Fruit fly (Drosophila melanogaster) whole organism, embryonic: ENCODE measurements around the gene Sps2.
A peak's percentile ranks its signal among the peaks of the same experiment; 100 is the strongest.

Experiments
- B-H2 ChIP-seq: fragments of 200-800 bp; sonication (Bioruptor generic); optimal IDR thresholded peaks from 2 replicates; lab custom pipeline; 2018; ENCODE audit warnings: missing biosample characterization, mild to moderate bottlenecking, missing genetic modification characterization
- Bdp1 ChIP-seq: fragments of 200-800 bp; sonication (Bioruptor generic); optimal IDR thresholded peaks from 3 replicates; lab custom pipeline; 2016; ENCODE audit warnings: missing biosample characterization, missing genetic modification characterization
- C15 ChIP-seq: fragments of 200-800 bp; sonication (Bioruptor generic); IDR thresholded peaks from 3 replicates; pipeline ENCODE4 v1.3.6; 2022; ENCODE audit warnings: missing biosample characterization, missing genetic modification characterization
- CG10543 ChIP-seq: fragments of 200-800 bp; sonication (Bioruptor generic); optimal IDR thresholded peaks from 3 replicates; lab custom pipeline; 2017; ENCODE audit warnings: missing biosample characterization, mild to moderate bottlenecking, missing genetic modification characterization, moderate library complexity
- CG14710 ChIP-seq: fragments of 200-800 bp; sonication (Bioruptor generic); optimal IDR thresholded peaks from 3 replicates; lab custom pipeline; 2019; ENCODE audit warnings: missing biosample characterization, mild to moderate bottlenecking, missing genetic modification characterization, moderate library complexity
- CG14965 ChIP-seq: fragments of 200-800 bp; sonication (Bioruptor generic); optimal IDR thresholded peaks from 2 replicates; lab custom pipeline; 2016; ENCODE audit warnings: missing biosample characterization, missing genetic modification characterization, borderline replicate concordance
- CG16863 ChIP-seq: fragments of 200-800 bp; sonication (Bioruptor generic); optimal IDR thresholded peaks from 3 replicates; lab custom pipeline; 2016; ENCODE audit warnings: missing biosample characterization, missing genetic modification characterization
- CG2889 ChIP-seq: fragments of 200-800 bp; sonication (Bioruptor generic); IDR thresholded peaks from 3 replicates; pipeline ENCODE4 v1.3.6; 2022; ENCODE audit warnings: missing biosample characterization, missing genetic modification characterization
- CG30403 ChIP-seq: fragments of 200-800 bp; sonication (Bioruptor generic); optimal IDR thresholded peaks from 3 replicates; lab custom pipeline; 2016; ENCODE audit warnings: missing biosample characterization, missing genetic modification characterization
- CG3407 ChIP-seq: fragments of 200-800 bp; sonication (Bioruptor generic); optimal IDR thresholded peaks from 2 replicates; lab custom pipeline; 2018; ENCODE audit warnings: missing biosample characterization, mild to moderate bottlenecking, missing genetic modification characterization
- CG3726 ChIP-seq: fragments of 200-800 bp; sonication (Bioruptor generic); IDR thresholded peaks from 3 replicates; pipeline ENCODE4, ENCODE4 v1.3.6; 2022; ENCODE audit warnings: missing biosample characterization, missing genetic modification characterization
- CG4424 ChIP-seq: fragments of 200-800 bp; sonication (Bioruptor generic); optimal IDR thresholded peaks from 3 replicates; lab custom pipeline; 2016; ENCODE audit warnings: missing biosample characterization, missing genetic modification characterization
- CG5953 ChIP-seq: fragments of 200-800 bp; sonication (Bioruptor generic); IDR thresholded peaks from 2 replicates; pipeline ENCODE4 v1.3.6; 2022; ENCODE audit warnings: missing biosample characterization, missing genetic modification characterization
- CG6272 ChIP-seq: fragments of 200-800 bp; sonication (Bioruptor generic); IDR thresholded peaks from 2 replicates; pipeline ENCODE4 v1.3.6; 2022; ENCODE audit warnings: missing biosample characterization, missing genetic modification characterization
- CG6765 ChIP-seq: fragments of 200-800 bp; sonication (Bioruptor generic); optimal IDR thresholded peaks from 3 replicates; lab custom pipeline; 2017; ENCODE audit warnings: missing biosample characterization, mild to moderate bottlenecking, missing genetic modification characterization
- CG6813 ChIP-seq: fragments of 200-800 bp; sonication (Bioruptor generic); optimal IDR thresholded peaks from 2 replicates; lab custom pipeline; 2017; ENCODE audit warnings: missing biosample characterization, missing genetic modification characterization, mild to moderate bottlenecking, moderate library complexity, missing genetic modification reagents
- CG7372 ChIP-seq: fragments of 200-800 bp; sonication (Bioruptor generic); IDR thresholded peaks from 2 replicates; pipeline ENCODE4 v1.3.6; 2022; ENCODE audit warnings: missing biosample characterization, missing genetic modification characterization
- CG7987 ChIP-seq: fragments of 200-800 bp; sonication (Bioruptor generic); optimal IDR thresholded peaks from 2 replicates; lab custom pipeline; 2018; ENCODE audit warnings: missing biosample characterization, mild to moderate bottlenecking, missing genetic modification characterization, moderate library complexity
- CrebB ChIP-seq: fragments of 200-800 bp; sonication (Bioruptor generic); optimal IDR thresholded peaks from 3 replicates; lab custom pipeline; 2018; ENCODE audit warnings: missing biosample characterization, mild to moderate bottlenecking, missing genetic modification characterization
- GATAe ChIP-seq: fragments of 200-800 bp; sonication (Bioruptor generic); conservative IDR thresholded peaks from 2 replicates; pipeline ENCODE4 v1.3.6; 2022; ENCODE audit warnings: missing biosample characterization, missing genetic modification characterization
- HLH4C ChIP-seq: fragments of 200-800 bp; sonication (Bioruptor generic); IDR thresholded peaks from 3 replicates; pipeline ENCODE4 v1.3.6; 2022; ENCODE audit warnings: missing biosample characterization, missing genetic modification characterization; ENCODE audit not compliant: partially characterized antibody
- Hey ChIP-seq: fragments of 200-800 bp; sonication (Bioruptor generic); optimal IDR thresholded peaks from 3 replicates; lab custom pipeline; 2018; ENCODE audit warnings: missing biosample characterization, mild to moderate bottlenecking, missing genetic modification characterization
- Hr51 ChIP-seq, 2 experiments: fragments of 200-800 bp; sonication (Bioruptor generic); optimal IDR thresholded peaks; 2 replicates in 1 of 2; 3 replicates in 1 of 2; lab custom pipeline; 2016 to 2018; ENCODE audit warnings: missing biosample characterization in 2 of 2, missing genetic modification characterization in 2 of 2, mild to moderate bottlenecking in 1 of 2, moderate library complexity in 1 of 2
- NK7.1 ChIP-seq: fragments of 200-800 bp; sonication (Bioruptor generic); optimal IDR thresholded peaks from 3 replicates; lab custom pipeline; 2016; ENCODE audit warnings: missing biosample characterization, missing genetic modification characterization
- Oaz ChIP-seq: fragments of 200-800 bp; sonication (Bioruptor generic); IDR thresholded peaks from 2 replicates; pipeline ENCODE4 v1.3.6; 2022; ENCODE audit warnings: missing biosample characterization, missing genetic modification characterization
- Optix ChIP-seq: fragments of 200-800 bp; sonication (Bioruptor generic); IDR thresholded peaks from 3 replicates; pipeline ENCODE4 v1.3.6; 2022; ENCODE audit warnings: missing biosample characterization, missing genetic modification characterization
- Rx ChIP-seq: fragments of 200-800 bp; sonication (Bioruptor generic); IDR thresholded peaks from 2 replicates; pipeline ENCODE4 v1.3.6; 2022; ENCODE audit warnings: missing biosample characterization, missing genetic modification characterization
- TFAM ChIP-seq: fragments of 200-800 bp; sonication (Bioruptor generic); optimal IDR thresholded peaks from 2 replicates; lab custom pipeline; 2017; ENCODE audit warnings: missing biosample characterization, missing genetic modification characterization, inconsistent platforms
- abd-A ChIP-seq: fragments of 200-800 bp; sonication (Bioruptor generic); optimal IDR thresholded peaks from 3 replicates; lab custom pipeline; 2019; ENCODE audit warnings: missing biosample characterization, mild to moderate bottlenecking, missing genetic modification characterization, moderate library complexity
- ap ChIP-seq: fragments of 200-800 bp; sonication (Bioruptor generic); IDR thresholded peaks from 2 replicates; pipeline ENCODE4 v1.3.6; 2022; ENCODE audit warnings: missing biosample characterization, missing genetic modification characterization
- br ChIP-seq: fragments of >200 bp; optimal IDR thresholded peaks from 2 replicates; lab custom pipeline; 2017
- cas ChIP-seq: fragments of 200-800 bp; sonication (Bioruptor generic); IDR thresholded peaks from 2 replicates; pipeline ENCODE4 v1.3.6; 2022; ENCODE audit warnings: missing biosample characterization, missing genetic modification characterization
- cg ChIP-seq: fragments of 200-800 bp; sonication (Bioruptor generic); optimal IDR thresholded peaks from 3 replicates; lab custom pipeline; 2019; ENCODE audit warnings: missing biosample characterization, mild to moderate bottlenecking, missing genetic modification characterization, moderate library complexity
- ci ChIP-seq: fragments of 200-800 bp; sonication (Bioruptor generic); IDR thresholded peaks from 3 replicates; pipeline ENCODE4 v1.3.6; 2022; ENCODE audit warnings: missing biosample characterization, missing genetic modification characterization
- danr ChIP-seq: fragments of 200-800 bp; sonication (Bioruptor generic); IDR thresholded peaks from 2 replicates; pipeline ENCODE4 v1.3.6; 2022; ENCODE audit warnings: missing biosample characterization, missing genetic modification characterization
- eyg ChIP-seq: fragments of 200-800 bp; sonication (Bioruptor generic); optimal IDR thresholded peaks from 3 replicates; lab custom pipeline; 2016; ENCODE audit warnings: missing biosample characterization, missing genetic modification characterization
- fd64A ChIP-seq: fragments of 200-800 bp; sonication (Bioruptor generic); optimal IDR thresholded peaks from 3 replicates; lab custom pipeline; 2018; ENCODE audit warnings: missing biosample characterization, mild to moderate bottlenecking, missing genetic modification characterization
- gce ChIP-seq: fragments of 200-800 bp; sonication (Bioruptor generic); IDR thresholded peaks from 3 replicates; pipeline ENCODE4 v1.3.6; 2022; ENCODE audit warnings: missing biosample characterization, missing genetic modification characterization
- kay ChIP-seq: fragments of 200-800 bp; sonication (Bioruptor generic); optimal IDR thresholded peaks from 2 replicates; lab custom pipeline; 2016; ENCODE audit warnings: missing biosample characterization, missing genetic modification characterization
- lov ChIP-seq, 2 experiments: fragments of 200-800 bp in 1 of 2; fragments of >200 bp in 1 of 2; sonication (Bioruptor generic) in 1 of 2; IDR thresholded peaks in 1 of 2; optimal IDR thresholded peaks in 1 of 2; 2 replicates in 1 of 2; 3 replicates in 1 of 2; pipeline versions ENCODE4 v1.3.6 to Lab custom; 2017 to 2022; ENCODE audit warnings: missing biosample characterization in 1 of 2, missing genetic modification characterization in 1 of 2
- nmo ChIP-seq: fragments of 200-800 bp; sonication (Bioruptor generic); optimal IDR thresholded peaks from 2 replicates; lab custom pipeline; 2018; ENCODE audit warnings: missing biosample characterization, mild to moderate bottlenecking, missing genetic modification characterization, moderate library complexity
- ro ChIP-seq: fragments of 200-800 bp; sonication (Bioruptor generic); IDR thresholded peaks from 2 replicates; pipeline ENCODE4 v1.3.6; 2022; ENCODE audit warnings: missing biosample characterization, missing genetic modification characterization
- schlank ChIP-seq: fragments of 200-800 bp; sonication (Bioruptor generic); optimal IDR thresholded peaks from 2 replicates; lab custom pipeline; 2018; ENCODE audit warnings: missing biosample characterization, mild to moderate bottlenecking, missing genetic modification characterization
- sd ChIP-seq: fragments of 200-800 bp; sonication (Bioruptor generic); optimal IDR thresholded peaks from 3 replicates; lab custom pipeline; 2018; ENCODE audit warnings: missing biosample characterization, mild to moderate bottlenecking, missing genetic modification characterization, moderate library complexity
- seq ChIP-seq: fragments of 200-800 bp; sonication (Bioruptor generic); IDR thresholded peaks from 2 replicates; pipeline ENCODE4 v1.3.6; 2022; ENCODE audit warnings: missing biosample characterization, missing genetic modification characterization
- sob ChIP-seq: fragments of 200-800 bp; sonication (Bioruptor generic); IDR thresholded peaks from 2 replicates; pipeline ENCODE4 v1.3.6; 2022; ENCODE audit warnings: missing biosample characterization, missing genetic modification characterization
- tgo ChIP-seq: fragments of 200-800 bp; sonication (Bioruptor generic); IDR thresholded peaks from 3 replicates; pipeline ENCODE4 v1.3.6; 2022; ENCODE audit warnings: missing biosample characterization, missing genetic modification characterization
- tin ChIP-seq: fragments of 200-800 bp; sonication (Bioruptor generic); optimal IDR thresholded peaks from 3 replicates; lab custom pipeline; 2016; ENCODE audit warnings: missing biosample characterization, missing genetic modification characterization
- toy ChIP-seq: fragments of 200-800 bp; sonication (Bioruptor generic); IDR thresholded peaks from 2 replicates; pipeline ENCODE4 v1.3.6; 2022; ENCODE audit warnings: missing biosample characterization, missing genetic modification characterization
- unpg ChIP-seq: fragments of 200-800 bp; sonication (Bioruptor generic); optimal IDR thresholded peaks from 3 replicates; lab custom pipeline; 2018; ENCODE audit warnings: missing biosample characterization, mild to moderate bottlenecking, missing genetic modification characterization, moderate library complexity

Sps2 gene

DNA sequence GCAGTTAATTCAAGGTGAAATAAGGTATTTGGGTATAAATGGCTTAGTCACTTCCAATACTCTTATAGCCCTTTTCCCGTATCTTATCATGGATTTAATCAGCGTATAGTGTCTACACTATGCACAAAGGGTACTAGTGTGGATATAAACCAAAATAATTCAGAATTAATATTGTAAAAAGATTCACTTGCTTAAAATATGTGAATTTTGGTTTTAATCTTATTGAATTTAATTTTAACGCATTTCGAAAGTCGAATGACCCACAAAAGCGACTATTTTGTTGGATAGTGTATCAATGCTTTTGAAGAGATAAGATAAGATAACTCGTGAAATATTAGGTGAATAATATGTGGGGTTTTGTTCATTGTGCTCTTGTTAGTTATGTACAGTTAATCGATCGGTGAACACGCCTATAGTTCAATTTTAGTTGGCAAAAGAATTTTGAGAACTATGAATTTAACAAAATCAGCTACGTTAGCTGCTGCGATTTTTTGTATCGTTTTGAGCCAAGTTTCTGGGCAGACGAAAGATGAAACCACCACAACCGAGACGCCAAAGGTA, 39.6 kb downstream of the Sps2 start, which contains the start of gene CG5096 (continued):
- no peak for TF ChIP-seq fd64A (GFP tag; lab: Kevin White, UChicago)
- peak; percentile 74; the same call in 1 of the 2 replicates for TF ChIP-seq toy (GFP tag; lab: Robert Waterston, UW)
- TF ChIP-seq eyg (GFP tag; lab: Kevin White, UChicago) = peak; percentile 69
- peak; percentile 71 for TF ChIP-seq CG16863 (GFP tag; lab: Kevin White, UChicago)
- peak; percentile 84 for TF ChIP-seq ap (GFP tag; lab: Robert Waterston, UW)
- TF ChIP-seq CG6813 (GFP tag; lab: Kevin White, UChicago) = peak; percentile 87
- no peak for TF ChIP-seq br (lab: Kevin White, UChicago)
- peak; percentile 67 for TF ChIP-seq CG14710 (tag; lab: Kevin White, UChicago)
- TF ChIP-seq CG7372 (GFP tag; lab: Robert Waterston, UW) = peak; percentile 81
- TF ChIP-seq unpg (GFP tag; lab: Kevin White, UChicago) = peak; percentile 92
- TF ChIP-seq cg (GFP tag; lab: Kevin White, UChicago) = no peak
- TF ChIP-seq CG5953 (GFP tag; lab: Robert Waterston, UW) = peak; percentile 82
- TF ChIP-seq seq (GFP tag; lab: Robert Waterston, UW) = peak; percentile 89
- TF ChIP-seq CG30403 (GFP tag; lab: Kevin White, UChicago) = peak; percentile 85
- TF ChIP-seq GATAe (GFP tag; lab: Robert Waterston, UW) = peak; percentile 100
- no peak for TF ChIP-seq HLH4C
- peak; percentile 81 for TF ChIP-seq danr (GFP tag; lab: Robert Waterston, UW)
- TF ChIP-seq Optix (GFP tag; lab: Robert Waterston, UW) = no peak
- no peak for TF ChIP-seq Hey (tag; lab: Kevin White, UChicago)
- no peak for TF ChIP-seq Rx (GFP tag; lab: Robert Waterston, UW)
- peak; percentile 91 for TF ChIP-seq sd
- TF ChIP-seq ro (GFP tag; lab: Robert Waterston, UW) = peak; percentile 39; the same call in 1 of the 2 replicates
- TF ChIP-seq ci (GFP tag; lab: Robert Waterston, UW) = peak; percentile 94
- TF ChIP-seq Oaz (GFP tag; lab: Robert Waterston, UW) = peak; percentile 85
- peak; percentile 86 for TF ChIP-seq kay (GFP tag; lab: Kevin White, UChicago)
- peak; percentile 67 for TF ChIP-seq tin (GFP tag; lab: Kevin White, UChicago)
- TF ChIP-seq cas = peak; percentile 76; the same call in 1 of the 2 replicates
- TF ChIP-seq abd-A (tag; lab: Kevin White, UChicago) = no peak
- TF ChIP-seq NK7.1 (GFP tag; lab: Kevin White, UChicago) = peak; percentile 52
- TF ChIP-seq CG2889 (GFP tag; lab: Robert Waterston, UW) = peak; percentile 93
- TF ChIP-seq nmo = peak; percentile 88
- TF ChIP-seq CG4424 (GFP tag; lab: Kevin White, UChicago) = peak; percentile 74
- TF ChIP-seq CG3407 (GFP tag; lab: Kevin White, UChicago) = peak; percentile 49
- peak; percentile 92; the same call in 1 of the 2 replicates for TF ChIP-seq sob (GFP tag; lab: Robert Waterston, UW)
- TF ChIP-seq CG3726 (GFP tag; lab: Robert Waterston, UW) = peak; percentile 48; the same call in 1 of the 3 replicates
- TF ChIP-seq CG14965 = no peak
- peak; percentile 83 for TF ChIP-seq CG6765 (GFP tag; lab: Kevin White, UChicago)
- TF ChIP-seq CG7987 (GFP tag; lab: Kevin White, UChicago) = peak; percentile 80
- peak; percentile 90 for TF ChIP-seq tgo (GFP tag; lab: Robert Waterston, UW)
- TF ChIP-seq C15 (GFP tag; lab: Robert Waterston, UW) = peak; percentile 72; the same call in 1 of the 3 replicates
- peak; percentile 84 for TF ChIP-seq schlank (tag; lab: Kevin White, UChicago)
- TF ChIP-seq gce (GFP tag; lab: Robert Waterston, UW) = no peak; the same call in 2 of the 3 replicates
- TF ChIP-seq CrebB (tag; lab: Kevin White, UChicago) = peak; percentile 89
- peak; percentile 84 for TF ChIP-seq B-H2 (GFP tag; lab: Kevin White, UChicago)
- peak; percentile 58 to 93 for TF ChIP-seq Hr51 (GFP tag; optimal IDR thresholded peaks at IDR 0.05; lab: Kevin White, UChicago)
- TF ChIP-seq Bdp1 (GFP tag; lab: Kevin White, UChicago) = no peak
- no peak for TF ChIP-seq lov (optimal IDR thresholded peaks at IDR 0.05; lab: Kevin White, UChicago)
- TF ChIP-seq lov (GFP tag; IDR thresholded peaks at IDR 0.05; lab: Robert Waterston, UW) = peak; percentile 67; the same call in 1 of the 3 replicates
- TF ChIP-seq CG10543 = peak; percentile 49
- TF ChIP-seq TFAM (GFP tag; lab: Kevin White, UChicago) = no peak
- TF ChIP-seq CG6272 (GFP tag; lab: Robert Waterston, UW) = peak; percentile 81
